Fruit fly (Drosophila melanogaster): ENCODE measurements around the gene 4E-T.

Gene 4E-T

DNA sequence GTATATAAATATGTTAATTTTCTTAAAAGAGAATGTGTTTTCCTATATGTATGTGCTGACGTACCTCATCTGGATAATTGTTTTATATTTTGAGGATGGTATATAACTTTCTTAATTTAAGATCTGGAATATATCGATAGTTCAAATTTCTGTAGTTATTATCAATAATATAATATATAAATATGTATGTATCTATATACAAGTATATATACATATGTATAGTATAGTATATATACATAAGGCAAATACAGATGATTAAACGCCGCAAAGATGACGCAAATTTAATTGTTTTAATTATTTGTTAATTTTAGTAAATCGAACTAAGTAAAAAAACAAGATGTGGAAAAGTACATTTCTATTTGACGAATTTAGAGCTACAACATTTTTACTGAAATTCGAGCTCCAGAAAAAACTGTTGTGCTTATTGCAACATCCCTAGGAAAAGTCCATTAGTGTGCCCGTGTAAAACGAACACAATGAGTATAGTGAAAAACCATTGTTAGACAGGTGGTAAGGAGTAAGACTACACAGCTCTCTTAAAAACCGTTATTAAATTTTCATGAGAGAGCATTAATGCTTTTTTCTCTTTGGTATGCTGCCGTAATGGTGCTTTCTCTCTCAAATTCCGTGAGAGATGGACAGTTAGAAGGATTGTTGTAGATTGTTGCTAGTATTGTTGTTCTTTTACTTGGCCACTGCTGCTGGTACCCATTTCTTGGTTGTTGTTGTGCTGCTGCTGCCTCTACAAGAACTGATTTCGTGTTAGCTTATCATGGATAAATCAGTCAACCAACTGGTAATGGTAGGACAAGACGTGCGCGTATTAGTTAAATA lies 21.9 kb downstream of the 4E-T start, which contains the start of gene mGluR (continued):
- TF ChIP-seq BtbVII (GFP tag; optimal IDR thresholded peaks at IDR 0.05) (no peak), gcm2 (GFP tag; optimal IDR thresholded peaks at IDR 0.05) (no peak), row (GFP tag; IDR thresholded peaks at IDR 0.05) (peak; percentile 68; the same call in 2 of the 3 replicates), CG4360 (GFP tag; IDR thresholded peaks at IDR 0.05) (peak; percentile 70), BEAF-32 (GFP tag; optimal IDR thresholded peaks at IDR 0.05) (peak; percentile 10), CG11504 (tag; optimal IDR thresholded peaks at IDR 0.05) (no peak), Myb (GFP tag; optimal IDR thresholded peaks at IDR 0.05) (no peak), CG11723 (GFP tag; optimal IDR thresholded peaks at IDR 0.05) (peak; percentile 83), Poxn (GFP tag; IDR thresholded peaks at IDR 0.05) (no peak), CG3065 (GFP tag; optimal IDR thresholded peaks at IDR 0.05) (no peak), sim (GFP tag; IDR thresholded peaks at IDR 0.05) (no peak), caup (GFP tag; optimal IDR thresholded peaks at IDR 0.05; ENCODE audit: severe bottlenecking) (no peak), da (GFP tag; optimal IDR thresholded peaks at IDR 0.05) (no peak), CG3726 (GFP tag; IDR thresholded peaks at IDR 0.05) (no peak), sima (GFP tag; optimal IDR thresholded peaks at IDR 0.05) (no peak), otp (GFP tag; IDR thresholded peaks at IDR 0.05) (no peak), Meics (GFP tag; optimal IDR thresholded peaks at IDR 0.05) (no peak), Trl (optimal IDR thresholded peaks at IDR 0.05) (peak; percentile 70 to 76), Trl (GFP tag; optimal IDR thresholded peaks at IDR 0.05) (no peak), Med (GFP tag) (peak; percentile 8), Elba2 (GFP tag; optimal IDR thresholded peaks at IDR 0.05) (peak; percentile 51), HmgD (GFP tag; optimal IDR thresholded peaks at IDR 0.05) (no peak), Lhr (GFP tag; optimal IDR thresholded peaks at IDR 0.05) (peak; percentile 25), Xbp1 (GFP tag; optimal IDR thresholded peaks at IDR 0.05) (no peak), CG9797 (GFP tag; optimal IDR thresholded peaks at IDR 0.05) (peak; percentile 21), crc (GFP tag; optimal IDR thresholded peaks at IDR 0.05) (no peak), CG11398 (GFP tag; optimal IDR thresholded peaks at IDR 0.05) (no peak), CG8290 (GFP tag; optimal IDR thresholded peaks at IDR 0.05) (peak; percentile 69), CG8290 (tag; optimal IDR thresholded peaks at IDR 0.05) (peak in 1 of 2 experiments; percentile 27), CG6175 (GFP tag; IDR thresholded peaks at IDR 0.05) (no peak), CG7357 (GFP tag; IDR thresholded peaks at IDR 0.05) (peak; percentile 81; the same call in 2 of the 3 replicates), CG3163 (GFP tag; optimal IDR thresholded peaks at IDR 0.05) (peak; percentile 92), CG4617 (GFP tag; optimal IDR thresholded peaks at IDR 0.05; ENCODE audit: borderline replicate concordance) (no peak), fru (optimal IDR thresholded peaks at IDR 0.05) (no peak), mirr (GFP tag; optimal IDR thresholded peaks at IDR 0.05) (no peak), dati (GFP tag; IDR thresholded peaks at IDR 0.05) (no peak), Lpt (GFP tag; optimal IDR thresholded peaks at IDR 0.05) (no peak), CG12299 (tag; optimal IDR thresholded peaks at IDR 0.05) (peak; percentile 18), cad (GFP tag; optimal IDR thresholded peaks at IDR 0.05) (no peak), lilli (GFP tag; optimal IDR thresholded peaks at IDR 0.05) (no peak), bigmax (GFP tag; optimal IDR thresholded peaks at IDR 0.05) (no peak), MBD-R2 (GFP tag; IDR thresholded peaks at IDR 0.05) (no peak), Awh (GFP tag; IDR thresholded peaks at IDR 0.05) (no peak), eyg (GFP tag; optimal IDR thresholded peaks at IDR 0.05) (no peak), Kr (GFP tag; optimal IDR thresholded peaks at IDR 0.05) (no peak), CG16813 (GFP tag; IDR thresholded peaks at IDR 0.05; ENCODE audit: partially characterized antibody) (no peak), CG6765 (GFP tag; optimal IDR thresholded peaks at IDR 0.05) (no peak), ato (GFP tag; IDR thresholded peaks at IDR 0.05; ENCODE audit: partially characterized antibody) (no peak), tap (tag; optimal IDR thresholded peaks at IDR 0.05) (no peak), CG33557 (GFP tag; optimal IDR thresholded peaks at IDR 0.05) (no peak), sr (GFP tag; IDR thresholded peaks at IDR 0.05) (no peak)
